Fruit fly (Drosophila melanogaster) whole organism, embryonic: ENCODE data around the gene CG1703.
A peak's percentile ranks its signal among the peaks of the same experiment; 100 is the strongest.

Source experiments
- Atf6 ChIP-seq: fragments of 200-800 bp; sonication (Bioruptor generic); IDR thresholded peaks from 2 replicates; pipeline ENCODE4 v1.3.6; 2022; ENCODE audit warnings: missing biosample characterization, missing genetic modification characterization
- B-H1 ChIP-seq: fragments of 200-800 bp; sonication (Bioruptor generic); IDR thresholded peaks from 3 replicates; pipeline ENCODE4 v1.3.6; 2022; ENCODE audit warnings: missing biosample characterization, missing genetic modification characterization
- B-H2 ChIP-seq: fragments of 200-800 bp; sonication (Bioruptor generic); optimal IDR thresholded peaks from 2 replicates; lab custom pipeline; 2018; ENCODE audit warnings: missing biosample characterization, mild to moderate bottlenecking, missing genetic modification characterization
- Bteb2 ChIP-seq: fragments of 200-800 bp; sonication (Bioruptor generic); optimal IDR thresholded peaks from 2 replicates; lab custom pipeline; 2016; ENCODE audit warnings: missing biosample characterization, missing genetic modification characterization
- CG10267 ChIP-seq: fragments of 200-800 bp; sonication (Bioruptor generic); optimal IDR thresholded peaks from 2 replicates; lab custom pipeline; 2018; ENCODE audit warnings: missing biosample characterization, mild to moderate bottlenecking, missing genetic modification characterization, moderate library complexity
- CG10321 ChIP-seq: fragments of 200-800 bp; sonication (Bioruptor generic); IDR thresholded peaks from 2 replicates; pipeline ENCODE4 v1.3.6; 2022; ENCODE audit warnings: missing biosample characterization, missing genetic modification characterization
- CG10543 ChIP-seq: fragments of 200-800 bp; sonication (Bioruptor generic); optimal IDR thresholded peaks from 3 replicates; lab custom pipeline; 2017; ENCODE audit warnings: missing biosample characterization, mild to moderate bottlenecking, missing genetic modification characterization, moderate library complexity
- CG12299 ChIP-seq: fragments of 200-800 bp; sonication (Bioruptor generic); optimal IDR thresholded peaks from 2 replicates; lab custom pipeline; 2018; ENCODE audit warnings: missing biosample characterization, mild to moderate bottlenecking, missing genetic modification characterization
- CG12744 ChIP-seq: fragments of 200-800 bp; sonication (Bioruptor generic); optimal IDR thresholded peaks from 2 replicates; lab custom pipeline; 2016; ENCODE audit warnings: missing biosample characterization, missing genetic modification characterization
- CG13424 ChIP-seq: fragments of 200-800 bp; sonication (Bioruptor generic); optimal IDR thresholded peaks from 2 replicates; lab custom pipeline; 2019; ENCODE audit warnings: missing biosample characterization, mild to moderate bottlenecking, missing genetic modification characterization, moderate library complexity
- CG14014 ChIP-seq: fragments of 200-800 bp; sonication (Bioruptor generic); IDR thresholded peaks from 2 replicates; pipeline ENCODE4 v1.3.6; 2022; ENCODE audit warnings: missing biosample characterization, missing genetic modification characterization
- CG15696 ChIP-seq: fragments of 200-800 bp; sonication (Bioruptor generic); optimal IDR thresholded peaks from 2 replicates; lab custom pipeline; 2019; ENCODE audit warnings: missing biosample characterization, mild to moderate bottlenecking, missing genetic modification characterization, moderate library complexity
- CG17829 ChIP-seq: fragments of 200-800 bp; optimal IDR thresholded peaks from 2 replicates; lab custom pipeline; 2019; ENCODE audit warnings: missing biosample characterization, mild to moderate bottlenecking, missing genetic modification characterization, moderate library complexity
- CG1832 ChIP-seq: fragments of 200-800 bp; sonication (Bioruptor generic); optimal IDR thresholded peaks from 2 replicates; lab custom pipeline; 2017; ENCODE audit warnings: missing biosample characterization, mild to moderate bottlenecking, missing genetic modification characterization, inconsistent platforms
- CG32767 ChIP-seq: fragments of 200-800 bp; sonication (Bioruptor generic); IDR thresholded peaks from 2 replicates; pipeline ENCODE4 v1.3.6; 2022; ENCODE audit warnings: missing biosample characterization, missing genetic modification characterization
- CG33213 ChIP-seq: fragments of 200-800 bp; sonication (Bioruptor generic); optimal IDR thresholded peaks from 3 replicates; lab custom pipeline; 2016; ENCODE audit warnings: missing biosample characterization, missing genetic modification characterization
- CG4328 ChIP-seq: fragments of 200-800 bp; sonication (Bioruptor generic); optimal IDR thresholded peaks from 3 replicates; lab custom pipeline; 2017; ENCODE audit warnings: missing biosample characterization, missing genetic modification reagents, missing genetic modification characterization
- CG4404 ChIP-seq: fragments of 200-800 bp; sonication (Bioruptor generic); IDR thresholded peaks from 2 replicates; pipeline ENCODE4 v1.3.6; 2022; ENCODE audit warnings: missing biosample characterization, missing genetic modification characterization
- CG5180 ChIP-seq: fragments of 200-800 bp; sonication (Bioruptor generic); optimal IDR thresholded peaks from 3 replicates; lab custom pipeline; 2017; ENCODE audit warnings: missing biosample characterization, missing genetic modification characterization, mild to moderate bottlenecking, moderate library complexity, missing genetic modification reagents
- CG6765 ChIP-seq: fragments of 200-800 bp; sonication (Bioruptor generic); optimal IDR thresholded peaks from 3 replicates; lab custom pipeline; 2017; ENCODE audit warnings: missing biosample characterization, mild to moderate bottlenecking, missing genetic modification characterization
- CG6791 ChIP-seq: fragments of 200-800 bp; sonication (Bioruptor generic); IDR thresholded peaks from 3 replicates; pipeline ENCODE4 v1.3.6; 2022; ENCODE audit warnings: missing biosample characterization, missing genetic modification characterization; ENCODE audit not compliant: partially characterized antibody
- CG7556 ChIP-seq: fragments of 200-800 bp; sonication (Bioruptor generic); optimal IDR thresholded peaks from 2 replicates; lab custom pipeline; 2017; ENCODE audit warnings: missing biosample characterization, mild to moderate bottlenecking, missing genetic modification characterization
- CG7928 ChIP-seq: fragments of 200-800 bp; sonication (Bioruptor generic); optimal IDR thresholded peaks from 2 replicates; lab custom pipeline; 2017; ENCODE audit warnings: missing biosample characterization, mild to moderate bottlenecking, missing genetic modification characterization
- CG8944 ChIP-seq: fragments of 200-800 bp; sonication (Bioruptor generic); optimal IDR thresholded peaks from 3 replicates; lab custom pipeline; 2016; ENCODE audit warnings: missing biosample characterization, missing genetic modification characterization
- CG9215 ChIP-seq: fragments of 200-800 bp; sonication (Bioruptor generic); IDR thresholded peaks from 2 replicates; pipeline ENCODE4 v1.3.6; 2022; ENCODE audit warnings: missing biosample characterization, missing genetic modification characterization
- Chrac-16 ChIP-seq: fragments of 200-800 bp; sonication (Bioruptor generic); optimal IDR thresholded peaks from 3 replicates; lab custom pipeline; 2016; ENCODE audit warnings: missing biosample characterization, missing genetic modification characterization
- E2f1 ChIP-seq: fragments of 200-800 bp; sonication (Bioruptor generic); IDR thresholded peaks from 2 replicates; pipeline ENCODE4 v1.3.6; 2022; ENCODE audit warnings: missing biosample characterization, missing genetic modification characterization
- Fer2 ChIP-seq: fragments of 200-800 bp; sonication (Bioruptor generic); optimal IDR thresholded peaks from 2 replicates; lab custom pipeline; 2018; ENCODE audit warnings: missing biosample characterization, mild to moderate bottlenecking, missing genetic modification characterization, moderate library complexity
- HHEX ChIP-seq: fragments of 200-800 bp; sonication (Bioruptor generic); optimal IDR thresholded peaks from 3 replicates; lab custom pipeline; 2017; ENCODE audit warnings: missing biosample characterization, mild to moderate bottlenecking, missing genetic modification characterization, missing genetic modification reagents
- Hmr ChIP-seq: fragments of 200-800 bp; sonication (Bioruptor generic); optimal IDR thresholded peaks from 3 replicates; lab custom pipeline; 2017; ENCODE audit warnings: mild to moderate bottlenecking, missing biosample characterization, missing genetic modification reagents, missing genetic modification characterization
- Hr3 ChIP-seq: fragments of 200-800 bp; sonication (Bioruptor generic); optimal IDR thresholded peaks from 3 replicates; lab custom pipeline; 2016; ENCODE audit warnings: missing biosample characterization, missing genetic modification characterization
- Hr78 ChIP-seq, 2 experiments: fragments of 200-800 bp in 1 of 2; fragments of >200 bp in 1 of 2; sonication (Bioruptor generic) in 1 of 2; optimal IDR thresholded peaks; 2 replicates each; lab custom pipeline; 2017 to 2019; ENCODE audit warnings: missing biosample characterization in 2 of 2, missing genetic modification characterization in 2 of 2, mild to moderate bottlenecking in 1 of 2, moderate library complexity in 1 of 2
- Lpt ChIP-seq: fragments of >200 bp; optimal IDR thresholded peaks from 2 replicates; lab custom pipeline; 2018; ENCODE audit warnings: missing biosample characterization, missing genetic modification characterization
- Neu2 ChIP-seq: fragments of 200-800 bp; sonication (Bioruptor generic); optimal IDR thresholded peaks from 3 replicates; lab custom pipeline; 2016; ENCODE audit warnings: missing biosample characterization, missing genetic modification characterization, borderline replicate concordance
- Sox100B ChIP-seq: fragments of 200-800 bp; sonication (Bioruptor generic); optimal IDR thresholded peaks from 3 replicates; lab custom pipeline; 2018; ENCODE audit warnings: missing biosample characterization, mild to moderate bottlenecking, missing genetic modification characterization
- Ssrp ChIP-seq: fragments of 200-800 bp; sonication (Bioruptor generic); optimal IDR thresholded peaks from 2 replicates; lab custom pipeline; 2018; ENCODE audit warnings: missing biosample characterization, mild to moderate bottlenecking, missing genetic modification characterization, moderate library complexity
- az2 ChIP-seq: fragments of 200-800 bp; sonication (Bioruptor generic); optimal IDR thresholded peaks from 3 replicates; lab custom pipeline; 2016; ENCODE audit warnings: missing biosample characterization, missing genetic modification characterization
- cwo ChIP-seq: fragments of 200-800 bp; sonication (Bioruptor generic); optimal IDR thresholded peaks from 3 replicates; lab custom pipeline; 2017; ENCODE audit warnings: missing biosample characterization, missing genetic modification characterization, mild to moderate bottlenecking, moderate library complexity, missing genetic modification reagents
- dpn ChIP-seq, 2 experiments: fragments of 200-800 bp; sonication (Bioruptor generic); optimal IDR thresholded peaks; 3 replicates each; lab custom pipeline; 2016; ENCODE audit warnings: missing biosample characterization in 2 of 2, missing genetic modification characterization in 2 of 2
- eve ChIP-seq, 2 experiments: fragments of >200 bp; optimal IDR thresholded peaks; 2 replicates each; lab custom pipeline; 2017; ENCODE audit warnings: missing biosample characterization in 2 of 2, missing genetic modification characterization in 2 of 2
- exex ChIP-seq: fragments of 200-800 bp; sonication (Bioruptor generic); optimal IDR thresholded peaks from 4 replicates; lab custom pipeline; 2018; ENCODE audit warnings: missing biosample characterization, mild to moderate bottlenecking, missing genetic modification characterization, moderate library complexity
- fd102C ChIP-seq: fragments of 200-800 bp; sonication (Bioruptor generic); optimal IDR thresholded peaks from 2 replicates; lab custom pipeline; 2018; ENCODE audit warnings: missing biosample characterization, mild to moderate bottlenecking, missing genetic modification characterization, moderate library complexity
- fd64A ChIP-seq: fragments of 200-800 bp; sonication (Bioruptor generic); optimal IDR thresholded peaks from 3 replicates; lab custom pipeline; 2018; ENCODE audit warnings: missing biosample characterization, mild to moderate bottlenecking, missing genetic modification characterization
- gfzf ChIP-seq: fragments of 200-800 bp; sonication (Bioruptor generic); optimal IDR thresholded peaks from 2 replicates; lab custom pipeline; 2016; ENCODE audit warnings: missing biosample characterization, mild to moderate bottlenecking, missing genetic modification characterization, moderate library complexity
- jigr1 ChIP-seq: fragments of 200-800 bp; sonication (Bioruptor generic); IDR thresholded peaks from 3 replicates; pipeline ENCODE4 v1.3.6; 2022; ENCODE audit warnings: missing biosample characterization, missing genetic modification characterization
- lmd ChIP-seq: fragments of 200-800 bp; sonication (Bioruptor generic); IDR thresholded peaks from 2 replicates; pipeline ENCODE4 v1.3.6; 2022; ENCODE audit warnings: missing biosample characterization, missing genetic modification characterization
- nau ChIP-seq: fragments of 200-800 bp; sonication (Bioruptor generic); optimal IDR thresholded peaks from 3 replicates; lab custom pipeline; 2017; ENCODE audit warnings: missing biosample characterization, mild to moderate bottlenecking, missing genetic modification characterization, missing genetic modification reagents
- ssp ChIP-seq: fragments of 200-800 bp; sonication (Bioruptor generic); IDR thresholded peaks from 2 replicates; pipeline ENCODE4 v1.3.6; 2022; ENCODE audit warnings: missing biosample characterization, missing genetic modification characterization
- ttk ChIP-seq: fragments of 200-800 bp; sonication (Bioruptor generic); IDR thresholded peaks from 2 replicates; pipeline ENCODE4 v2.1.2; 2022; ENCODE audit warnings: missing biosample characterization, missing genetic modification characterization
- zf30C ChIP-seq: fragments of 200-800 bp; sonication (Bioruptor generic); optimal IDR thresholded peaks from 3 replicates; lab custom pipeline; 2018; ENCODE audit warnings: missing biosample characterization, mild to moderate bottlenecking, missing genetic modification characterization

The CG1703 gene

DNA sequence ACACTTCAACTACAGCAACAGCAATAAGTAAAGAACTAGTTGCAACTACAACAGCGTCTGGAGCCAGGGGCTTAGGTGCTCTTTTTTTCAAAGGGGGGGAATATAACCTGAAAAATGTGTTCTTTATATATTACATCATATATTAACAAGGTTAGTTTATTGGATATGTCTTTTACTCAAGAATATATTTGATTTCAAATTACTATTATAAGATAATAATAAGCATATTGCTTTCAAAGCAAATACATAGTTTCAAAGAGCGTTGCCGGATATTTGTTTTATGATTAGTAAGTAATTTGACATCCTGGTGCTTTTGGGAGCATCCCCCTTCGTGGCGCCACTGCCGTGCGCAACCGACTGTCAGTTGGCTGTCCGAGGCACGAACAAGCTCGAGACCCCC is 47.4 kb downstream of the CG1703 start (continued):
- peak; percentile 44 for TF ChIP-seq az2 (GFP tag; lab: Kevin White, UChicago)
- peak in 1 of 2 experiments; percentile 67 for TF ChIP-seq eve (GFP tag; optimal IDR thresholded peaks at IDR 0.05; lab: Kevin White, UChicago)
- peak; percentile 72 for TF ChIP-seq Sox100B (GFP tag; lab: Kevin White, UChicago)
- TF ChIP-seq CG7928, result no peak
- TF ChIP-seq HHEX, result no peak
- TF ChIP-seq Fer2 (tag; lab: Kevin White, UChicago), result peak; percentile 3
- TF ChIP-seq CG14014 (GFP tag; lab: Robert Waterston, UW), result no peak
- no peak for TF ChIP-seq CG15696 (tag; lab: Kevin White, UChicago)
- TF ChIP-seq B-H2 (GFP tag; lab: Kevin White, UChicago), result no peak
- no peak for TF ChIP-seq CG4404 (GFP tag; lab: Robert Waterston, UW)
- peak; percentile 58 for TF ChIP-seq Ssrp (tag; lab: Kevin White, UChicago)
- TF ChIP-seq Hr78 (GFP tag; optimal IDR thresholded peaks at IDR 0.05; lab: Kevin White, UChicago), result peak in 1 of 2 experiments; percentile 42
- TF ChIP-seq Neu2, result no peak
- no peak for TF ChIP-seq CG8944 (GFP tag; lab: Kevin White, UChicago)
- peak; percentile 44 for TF ChIP-seq Hr3 (GFP tag; lab: Kevin White, UChicago)
- no peak for TF ChIP-seq CG4328
- TF ChIP-seq E2f1, result peak; percentile 56
- TF ChIP-seq Bteb2 (GFP tag; lab: Kevin White, UChicago), result no peak
- no peak for TF ChIP-seq CG33213 (GFP tag; lab: Kevin White, UChicago)
- peak; percentile 54 for TF ChIP-seq CG7556 (GFP tag; lab: Kevin White, UChicago)
- peak; percentile 22 for TF ChIP-seq Chrac-16 (GFP tag; lab: Kevin White, UChicago)
- TF ChIP-seq CG12299 (tag; lab: Kevin White, UChicago), result no peak
- TF ChIP-seq zf30C, result no peak
- TF ChIP-seq CG9215, result 0 out of 2 replicates have a peak, but pooled peaks have one; percentile 24
- peak; percentile 76 for TF ChIP-seq CG5180 (GFP tag; lab: Kevin White, UChicago)
- TF ChIP-seq B-H1 (GFP tag; lab: Robert Waterston, UW), result peak; percentile 36; the same call in 1 of the 3 replicates
- no peak for TF ChIP-seq CG1832 (GFP tag; lab: Kevin White, UChicago)
- peak; percentile 12; the same call in 1 of the 2 replicates for TF ChIP-seq Atf6 (GFP tag; lab: Robert Waterston, UW)
- no peak for TF ChIP-seq exex (tag; lab: Kevin White, UChicago)
- peak; percentile 42; the same call in 1 of the 3 replicates for TF ChIP-seq jigr1 (GFP tag; lab: Robert Waterston, UW)
- peak; percentile 72 for TF ChIP-seq CG13424 (tag; lab: Kevin White, UChicago)
- no peak for TF ChIP-seq Hmr (GFP tag; lab: Kevin White, UChicago)
- TF ChIP-seq cwo (GFP tag; lab: Kevin White, UChicago), result peak; percentile 3
- no peak for TF ChIP-seq CG6791 (GFP tag; lab: Robert Waterston, UW)
- peak; percentile 37; the same call in 1 of the 2 replicates for TF ChIP-seq ssp (GFP tag; lab: Robert Waterston, UW)
- TF ChIP-seq CG10267 (tag; lab: Kevin White, UChicago), result peak; percentile 31
- no peak for TF ChIP-seq CG6765 (GFP tag; lab: Kevin White, UChicago)
- TF ChIP-seq CG12744 (GFP tag; lab: Kevin White, UChicago), result no peak
- TF ChIP-seq fd64A, result no peak
- TF ChIP-seq CG17829, result peak; percentile 33
- TF ChIP-seq dpn (GFP tag; optimal IDR thresholded peaks at IDR 0.05; lab: Kevin White, UChicago), result peak in 1 of 2 experiments; percentile 22
- TF ChIP-seq gfzf (GFP tag; lab: Kevin White, UChicago), result no peak
- TF ChIP-seq fd102C (GFP tag; lab: Kevin White, UChicago), result no peak
- TF ChIP-seq Lpt (GFP tag; lab: Kevin White, UChicago), result no peak
- peak; percentile 25 for TF ChIP-seq nau (GFP tag; lab: Kevin White, UChicago)
- TF ChIP-seq CG10321, result no peak
- no peak for TF ChIP-seq CG10543 (GFP tag; lab: Kevin White, UChicago)
- peak; percentile 63 for TF ChIP-seq lmd (GFP tag; lab: Robert Waterston, UW)
- peak; percentile 68 for TF ChIP-seq ttk (GFP tag; lab: Robert Waterston, UW)
- TF ChIP-seq CG32767 (GFP tag; lab: Robert Waterston, UW), result peak; percentile 35; the same call in 1 of the 2 replicates
